Worm (Caenorhabditis elegans) whole organism, L2 larva: ENCODE data around the gene ZC15.3.

ENCODE experiments used
- aly-2 ChIP-seq: fragments of 150-350 bp; optimal IDR thresholded peaks from 2 replicates; lab custom pipeline; 2014; ENCODE audit warnings: missing biosample characterization, missing genetic modification characterization
- ama-1 ChIP-seq: fragments of 150-350 bp; optimal IDR thresholded peaks from 2 replicates; lab custom pipeline; 2018; ENCODE audit warnings: inconsistent platforms
- elt-1 ChIP-seq: fragments of 150-350 bp; optimal IDR thresholded peaks from 2 replicates; lab custom pipeline; 2014; ENCODE audit warnings: missing biosample characterization, missing genetic modification characterization
- nhr-11 ChIP-seq: fragments of 150-350 bp; optimal IDR thresholded peaks from 2 replicates; lab custom pipeline; 2014; ENCODE audit warnings: missing biosample characterization, missing genetic modification characterization
- nhr-77 ChIP-seq: fragments of 150-350 bp; optimal IDR thresholded peaks from 2 replicates; lab custom pipeline; 2014; ENCODE audit warnings: missing biosample characterization, missing genetic modification characterization
- skn-1 ChIP-seq: sonication (generic microtip); optimal IDR thresholded peaks from 2 replicates; lab custom pipeline; 2017; ENCODE audit warnings: missing biosample characterization, missing genetic modification characterization

DNA sequence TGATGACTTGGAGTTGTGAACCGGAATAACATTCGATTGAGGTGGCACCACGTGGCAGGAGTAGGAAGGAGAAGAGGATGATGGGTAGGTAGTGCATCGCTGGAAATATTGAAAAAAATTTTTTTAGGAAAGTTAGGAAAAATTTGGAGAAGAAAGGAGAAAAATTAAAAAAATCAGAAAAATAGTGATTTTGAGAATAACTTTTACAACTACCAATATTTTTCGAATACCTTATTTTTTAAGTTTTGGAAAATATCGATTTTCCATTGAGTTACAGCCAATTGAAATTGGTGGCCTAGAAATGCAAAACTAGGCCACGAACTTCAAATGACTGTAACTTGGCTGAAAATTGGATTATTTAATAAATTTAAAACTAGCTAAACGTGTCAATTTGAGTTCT, 31.9 kb downstream of the ZC15.3 start, which contains the start of gene Y38H6A.5:
- no peak for TF ChIP-seq skn-1 (tag; lab: Kevin White, UChicago)
- no peak for TF ChIP-seq nhr-77
- TF ChIP-seq nhr-11, result no peak
- TF ChIP-seq ama-1 (lab: Kevin White, UChicago), result no peak
- TF ChIP-seq elt-1 (tag; lab: Kevin White, UChicago), result no peak
- TF ChIP-seq aly-2 (tag; lab: Kevin White, UChicago), result no peak
